Fruit fly (Drosophila melanogaster): ENCODE measurements around the gene Sbds.

Sbds gene

DNA sequence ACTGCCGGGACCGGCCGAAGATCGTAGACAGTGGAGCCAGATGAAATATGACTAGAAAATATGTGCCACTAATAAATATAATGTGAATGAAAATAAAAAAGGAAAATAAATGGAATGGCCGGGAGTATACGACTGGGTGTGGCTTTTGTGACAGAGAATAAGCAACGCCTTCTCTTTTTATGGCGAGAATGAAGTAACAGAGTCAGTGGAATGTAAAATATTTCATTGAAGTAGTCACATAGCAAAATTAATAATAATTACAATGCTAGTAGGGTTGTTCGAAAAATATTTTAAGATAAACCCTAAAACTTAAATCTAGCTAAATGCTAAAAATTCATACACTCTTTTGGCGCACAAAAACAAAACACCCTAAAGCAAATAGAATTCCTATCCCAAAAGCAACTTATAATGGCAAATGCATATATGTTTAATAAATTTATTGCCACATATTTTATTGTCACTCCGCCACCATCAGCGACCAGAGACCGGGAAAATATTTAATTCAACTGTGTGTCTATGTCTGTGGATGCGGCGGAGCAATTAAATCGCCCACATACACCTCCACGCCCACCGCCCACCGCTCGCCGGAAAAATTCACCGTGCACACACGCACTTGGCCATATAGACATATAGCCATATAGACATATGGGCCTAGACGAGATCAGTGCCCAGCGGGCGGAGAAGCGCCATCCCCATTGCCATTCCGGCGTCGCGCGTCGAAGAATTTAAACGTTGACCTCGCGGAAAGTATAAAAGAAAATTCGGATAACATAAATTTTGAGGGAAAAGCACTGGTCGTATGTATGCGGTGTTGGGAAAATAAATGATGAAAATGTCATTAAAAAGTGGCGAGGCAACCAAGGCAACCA is 45.8 kb upstream of the Sbds start:
- TF ChIP-seq dsx (GFP tag; optimal IDR thresholded peaks at IDR 0.05; ENCODE audit: poor library complexity, severe bottlenecking) (no peak), CG1621 (tag; optimal IDR thresholded peaks at IDR 0.05) (no peak), Eip78C (GFP tag) (no peak), CG32006 (GFP tag; optimal IDR thresholded peaks at IDR 0.05) (no peak), OdsH (GFP tag; optimal IDR thresholded peaks at IDR 0.05) (no peak), cyc (GFP tag; optimal IDR thresholded peaks at IDR 0.05) (no peak), CG10669 (GFP tag; optimal IDR thresholded peaks at IDR 0.05) (no peak), CG34406 (GFP tag; optimal IDR thresholded peaks at IDR 0.05) (no peak), Sox14 (GFP tag; optimal IDR thresholded peaks at IDR 0.05) (no peak), CG6276 (GFP tag; optimal IDR thresholded peaks at IDR 0.05) (no peak), CG10631 (GFP tag; optimal IDR thresholded peaks at IDR 0.05) (no peak), Blimp-1 (GFP tag; optimal IDR thresholded peaks at IDR 0.05) (no peak), CG3032 (tag; optimal IDR thresholded peaks at IDR 0.05) (no peak), CG31627 (GFP tag; optimal IDR thresholded peaks at IDR 0.05) (no peak), Eip75B (GFP tag; optimal IDR thresholded peaks at IDR 0.05) (no peak)

DNA sequence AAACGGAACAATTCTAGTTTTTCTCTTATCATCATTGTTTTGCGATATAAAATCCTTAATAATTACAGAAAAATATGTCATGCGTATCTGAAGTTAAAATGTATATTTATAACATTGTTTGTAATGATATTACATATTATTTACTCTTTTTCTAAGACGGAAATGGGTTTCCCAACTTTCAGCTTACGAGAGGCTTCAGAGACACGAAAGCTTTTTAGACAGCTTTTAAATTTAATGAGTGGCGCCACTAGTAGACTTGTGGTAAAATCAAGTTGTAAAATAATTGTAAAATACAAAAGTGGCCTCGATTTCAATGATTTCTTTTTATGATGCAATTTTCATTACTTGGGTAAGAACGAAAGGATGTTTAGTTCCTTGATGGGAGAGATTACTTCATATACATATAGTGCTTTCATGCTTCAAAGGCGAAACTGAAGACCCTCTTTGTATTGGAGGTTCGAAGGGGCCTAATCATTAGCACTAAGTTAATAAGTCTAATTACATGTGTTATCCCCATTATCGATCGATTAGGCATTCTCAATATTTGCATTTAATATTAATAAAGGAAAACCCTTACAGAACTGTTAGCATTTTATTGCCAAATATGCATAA is 43.6 kb upstream of the Sbds start:
- peak; percentile 79 for TF ChIP-seq topi (GFP tag; optimal IDR thresholded peaks at IDR 0.05)
- peak; percentile 43 for TF ChIP-seq Sox15 (GFP tag; optimal IDR thresholded peaks at IDR 0.05)
- peak; percentile 84 for TF ChIP-seq esn (GFP tag; optimal IDR thresholded peaks at IDR 0.05)
- peak; percentile 21 for TF ChIP-seq Hr4 (GFP tag; optimal IDR thresholded peaks at IDR 0.05)
- TF ChIP-seq Sox102F (GFP tag; optimal IDR thresholded peaks at IDR 0.05): peak; percentile 40
- TF ChIP-seq Gug (GFP tag; IDR thresholded peaks at IDR 0.05): peak; percentile 60
- no peak for TF ChIP-seq Lpt (GFP tag; optimal IDR thresholded peaks at IDR 0.05)
- peak; percentile 9 for TF ChIP-seq spab (GFP tag; optimal IDR thresholded peaks at IDR 0.05)
- peak; percentile 58 for TF ChIP-seq CG11902 (GFP tag; optimal IDR thresholded peaks at IDR 0.05)
- peak; percentile 56 for TF ChIP-seq CG10669 (GFP tag; optimal IDR thresholded peaks at IDR 0.05)
- TF ChIP-seq CG8319 (GFP tag; optimal IDR thresholded peaks at IDR 0.05): peak; percentile 72
- no peak for TF ChIP-seq CG1621 (tag; optimal IDR thresholded peaks at IDR 0.05)
- TF ChIP-seq Smox (GFP tag; optimal IDR thresholded peaks at IDR 0.05): peak; percentile 61
- TF ChIP-seq pdm3 (GFP tag; optimal IDR thresholded peaks at IDR 0.05): peak; percentile 77
- TF ChIP-seq CG8119 (GFP tag; IDR thresholded peaks at IDR 0.05): no peak
- peak; percentile 74 for TF ChIP-seq cyc (GFP tag; optimal IDR thresholded peaks at IDR 0.05)
- TF ChIP-seq lz (GFP tag; optimal IDR thresholded peaks at IDR 0.05): peak; percentile 87
- peak; percentile 83 for TF ChIP-seq eg (GFP tag; IDR thresholded peaks at IDR 0.05)
- peak; percentile 18 for TF ChIP-seq svp (GFP tag)
- TF ChIP-seq Blimp-1 (GFP tag; optimal IDR thresholded peaks at IDR 0.05): peak; percentile 20
- TF ChIP-seq achi (GFP tag; optimal IDR thresholded peaks at IDR 0.05): peak; percentile 54
- TF ChIP-seq CG6854 (GFP tag; optimal IDR thresholded peaks at IDR 0.05): no peak
- peak; percentile 85 for TF ChIP-seq fkh (GFP tag; optimal IDR thresholded peaks at IDR 0.05)
- peak; percentile 82 for TF ChIP-seq CG3919 (GFP tag; optimal IDR thresholded peaks at IDR 0.05)
- TF ChIP-seq CG16779 (tag; optimal IDR thresholded peaks at IDR 0.05): peak; percentile 65
- TF ChIP-seq dsx (GFP tag; optimal IDR thresholded peaks at IDR 0.05; ENCODE audit: poor library complexity, severe bottlenecking): no peak
- peak; percentile 72 for TF ChIP-seq CG6792 (GFP tag; optimal IDR thresholded peaks at IDR 0.05)
- TF ChIP-seq CG4318 (GFP tag; optimal IDR thresholded peaks at IDR 0.05): peak; percentile 27
- TF ChIP-seq CG6808 (GFP tag; optimal IDR thresholded peaks at IDR 0.05): peak; percentile 55
- no peak for TF ChIP-seq CG32006 (GFP tag; optimal IDR thresholded peaks at IDR 0.05)
- peak; percentile 45 for TF ChIP-seq Sox14 (GFP tag; optimal IDR thresholded peaks at IDR 0.05)
- TF ChIP-seq dac (GFP tag; optimal IDR thresholded peaks at IDR 0.05): peak; percentile 64
- TF ChIP-seq Eip93F (GFP tag; optimal IDR thresholded peaks at IDR 0.05): no peak
- TF ChIP-seq Eip75B (GFP tag; optimal IDR thresholded peaks at IDR 0.05): peak; percentile 81
- peak; percentile 89 for TF ChIP-seq CG6163 (GFP tag; IDR thresholded peaks at IDR 0.05)
- TF ChIP-seq Hr38 (GFP tag; optimal IDR thresholded peaks at IDR 0.05): no peak
- peak; percentile 10 to 73 for TF ChIP-seq salr (GFP tag; optimal IDR thresholded peaks at IDR 0.05)
- TF ChIP-seq fd85E (GFP tag; optimal IDR thresholded peaks at IDR 0.05): peak; percentile 22
- peak; percentile 66 for TF ChIP-seq CG10631 (GFP tag; optimal IDR thresholded peaks at IDR 0.05)
- peak; percentile 70 for TF ChIP-seq acj6 (GFP tag; optimal IDR thresholded peaks at IDR 0.05)
- peak; percentile 67 for TF ChIP-seq CG34406 (GFP tag; optimal IDR thresholded peaks at IDR 0.05)
